Worm (Caenorhabditis elegans) whole organism, mixed stage, embryonic: ENCODE data around the gene K06A4.7.

Experiments used
- M03D4.4 ChIP-seq: sonication (generic microtip); optimal IDR thresholded peaks from 2 replicates; lab custom pipeline; 2017; ENCODE audit warnings: mild to moderate bottlenecking, missing genetic modification characterization, missing compliant biosample characterization
- ceh-39 ChIP-seq: fragments of 150-350 bp; optimal IDR thresholded peaks from 2 replicates; lab custom pipeline; 2014; ENCODE audit warnings: missing biosample characterization, missing genetic modification characterization
- ceh-43 ChIP-seq: fragments of 200-800 bp; sonication (Bioruptor generic); optimal IDR thresholded peaks from 2 replicates; lab custom pipeline; 2018; ENCODE audit warnings: mild to moderate bottlenecking, missing genetic modification characterization, moderate library complexity, missing compliant biosample characterization
- ceh-83 ChIP-seq: fragments of 200-800 bp; sonication (Bioruptor generic); optimal IDR thresholded peaks from 2 replicates; lab custom pipeline; 2018; ENCODE audit warnings: mild to moderate bottlenecking, missing genetic modification characterization, missing compliant biosample characterization
- ces-1 ChIP-seq: fragments of 150-350 bp; optimal IDR thresholded peaks from 2 replicates; lab custom pipeline; 2014; ENCODE audit warnings: missing biosample characterization, missing genetic modification reagents, missing genetic modification characterization
- cnd-1 ChIP-seq: fragments of 200-800 bp; sonication (Bioruptor generic); optimal IDR thresholded peaks from 2 replicates; lab custom pipeline; 2018; ENCODE audit warnings: mild to moderate bottlenecking, missing genetic modification characterization, missing compliant biosample characterization
- drap-1 ChIP-seq: fragments of 200-800 bp; sonication (Bioruptor generic); optimal IDR thresholded peaks from 3 replicates; lab custom pipeline; 2018; ENCODE audit warnings: mild to moderate bottlenecking, missing genetic modification characterization, missing compliant biosample characterization
- elt-1 ChIP-seq: sonication (generic microtip); optimal IDR thresholded peaks from 2 replicates; lab custom pipeline; 2017; ENCODE audit warnings: missing genetic modification characterization, mild to moderate bottlenecking, missing compliant biosample characterization, antibody characterized with exemption, moderate library complexity, borderline replicate concordance; ENCODE audit not compliant: insufficient read depth
- flh-1 ChIP-seq: fragments of 200-800 bp; sonication (Bioruptor generic); optimal IDR thresholded peaks from 2 replicates; lab custom pipeline; 2018; ENCODE audit warnings: mild to moderate bottlenecking, missing genetic modification characterization, moderate library complexity, missing compliant biosample characterization
- ham-2 ChIP-seq: fragments of 200-800 bp; sonication (Bioruptor generic); optimal IDR thresholded peaks from 2 replicates; lab custom pipeline; 2018; ENCODE audit warnings: mild to moderate bottlenecking, missing genetic modification characterization, missing compliant biosample characterization
- hlh-1 ChIP-seq: fragments of 150-350 bp; optimal IDR thresholded peaks from 2 replicates; lab custom pipeline; 2014; ENCODE audit warnings: missing biosample characterization, missing genetic modification reagents, missing genetic modification characterization
- lin-13 ChIP-seq: fragments of 150-350 bp; optimal IDR thresholded peaks from 2 replicates; lab custom pipeline; 2014; ENCODE audit warnings: missing biosample characterization, missing genetic modification characterization
- lin-32 ChIP-seq: fragments of 200-800 bp; sonication (Bioruptor generic); optimal IDR thresholded peaks from 2 replicates; lab custom pipeline; 2018; ENCODE audit warnings: mild to moderate bottlenecking, missing genetic modification characterization, missing compliant biosample characterization
- lsy-2 ChIP-seq: fragments of 150-350 bp; optimal IDR thresholded peaks from 2 replicates; lab custom pipeline; 2014; ENCODE audit warnings: missing biosample characterization, missing genetic modification characterization
- mab-5 ChIP-seq: fragments of 150-350 bp; optimal IDR thresholded peaks from 2 replicates; lab custom pipeline; 2014; ENCODE audit warnings: missing biosample characterization, missing genetic modification characterization
- mep-1 ChIP-seq: fragments of 150-350 bp; optimal IDR thresholded peaks from 2 replicates; lab custom pipeline; 2017; ENCODE audit warnings: missing biosample characterization, missing genetic modification reagents, missing genetic modification characterization, inconsistent platforms
- mls-2 ChIP-seq: sonication (generic microtip); optimal IDR thresholded peaks from 2 replicates; lab custom pipeline; 2016; ENCODE audit warnings: mild to moderate bottlenecking, missing genetic modification characterization, moderate library complexity, missing compliant biosample characterization
- nhr-12 ChIP-seq: fragments of 150-350 bp; optimal IDR thresholded peaks from 2 replicates; lab custom pipeline; 2014; ENCODE audit warnings: missing biosample characterization, missing genetic modification characterization
- nhr-237 ChIP-seq: fragments of 150-350 bp; optimal IDR thresholded peaks from 2 replicates; lab custom pipeline; 2014; ENCODE audit warnings: missing biosample characterization, missing genetic modification characterization
- nhr-28 ChIP-seq: fragments of 150-350 bp; optimal IDR thresholded peaks from 2 replicates; lab custom pipeline; 2014; ENCODE audit warnings: missing biosample characterization, missing genetic modification characterization
- pha-4 ChIP-seq: fragments of 150-350 bp; optimal IDR thresholded peaks from 2 replicates; lab custom pipeline; 2018; ENCODE audit warnings: missing biosample characterization, missing genetic modification reagents, missing genetic modification characterization
- sem-2 ChIP-seq: fragments of 200-800 bp; sonication (Bioruptor generic); optimal IDR thresholded peaks from 2 replicates; lab custom pipeline; 2018; ENCODE audit warnings: mild to moderate bottlenecking, missing genetic modification characterization, missing compliant biosample characterization
- snpc-4 ChIP-seq: fragments of 150-350 bp; optimal IDR thresholded peaks from 2 replicates; lab custom pipeline; 2014; ENCODE audit warnings: missing biosample characterization, missing genetic modification characterization
- sptf-1 ChIP-seq: sonication (generic microtip); optimal IDR thresholded peaks from 2 replicates; lab custom pipeline; 2017; ENCODE audit warnings: mild to moderate bottlenecking, missing genetic modification characterization, moderate library complexity, missing compliant biosample characterization
- unc-120 ChIP-seq: sonication (generic microtip); optimal IDR thresholded peaks from 2 replicates; lab custom pipeline; 2017; ENCODE audit warnings: missing genetic modification characterization, missing compliant biosample characterization; ENCODE audit not compliant: poor library complexity, severe bottlenecking
- unc-39 ChIP-seq: fragments of 150-350 bp; optimal IDR thresholded peaks from 2 replicates; lab custom pipeline; 2014; ENCODE audit warnings: missing biosample characterization, missing genetic modification characterization
- unc-62 ChIP-seq: fragments of 150-350 bp; optimal IDR thresholded peaks from 2 replicates; lab custom pipeline; 2014; ENCODE audit warnings: missing biosample characterization, missing genetic modification reagents, missing genetic modification characterization
- zip-8 ChIP-seq: fragments of 150-350 bp; optimal IDR thresholded peaks from 2 replicates; lab custom pipeline; 2014; ENCODE audit warnings: missing biosample characterization, missing genetic modification characterization
- ztf-11 ChIP-seq: fragments of 150-350 bp; optimal IDR thresholded peaks from 2 replicates; lab custom pipeline; 2014; ENCODE audit warnings: missing biosample characterization, missing genetic modification characterization

Gene K06A4.7

ce11 chrV:9496742-9497141 is 5.5 kb upstream of the K06A4.7 start, which contains the start of gene gsnl-1:
Gene gsnl-1, plus strand, starts transcription at chrV:9497042.
- TF ChIP-seq drap-1 (GFP tag; lab: Kevin White, UChicago) (no peak), ham-2 (GFP tag; lab: Kevin White, UChicago) (no peak), ceh-43 (GFP tag; lab: Kevin White, UChicago) (no peak), ceh-83 (GFP tag; lab: Kevin White, UChicago) (no peak), M03D4.4 (tag; lab: Kevin White, UChicago) (no peak), sem-2 (GFP tag; lab: Kevin White, UChicago) (no peak), elt-1 (no peak), mls-2 (tag; lab: Kevin White, UChicago) (no peak), lin-32 (GFP tag; lab: Kevin White, UChicago) (no peak), snpc-4 (no peak), flh-1 (GFP tag; lab: Kevin White, UChicago) (no peak), cnd-1 (tag; lab: Kevin White, UChicago) (no peak)

DNA sequence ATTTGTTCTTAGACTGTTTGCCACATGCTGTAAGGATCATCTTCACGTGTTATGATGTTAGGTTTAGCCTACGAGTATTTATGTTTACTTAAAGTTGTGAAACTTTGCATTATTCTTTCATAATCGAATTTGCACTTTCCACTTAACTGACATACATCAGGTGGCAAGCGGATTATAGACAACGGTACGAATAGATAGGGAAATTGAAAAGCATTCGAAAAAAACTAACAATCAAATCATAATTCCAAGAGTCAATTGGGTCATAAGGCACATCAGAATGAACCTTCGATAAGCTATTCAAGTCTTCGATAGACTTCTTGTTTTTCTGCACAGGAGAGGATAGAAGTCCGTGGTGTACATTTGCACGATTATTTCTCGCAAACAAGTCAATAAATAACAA is 1.2 kb upstream of the K06A4.7 start:
- no peak for TF ChIP-seq zip-8 (tag; lab: Kevin White, UChicago)
- no peak for TF ChIP-seq nhr-237 (tag; lab: Kevin White, UChicago)
- TF ChIP-seq pha-4 (tag; lab: Kevin White, UChicago) = no peak
- no peak for TF ChIP-seq mab-5
- TF ChIP-seq cnd-1 (tag; lab: Kevin White, UChicago) = no peak
- TF ChIP-seq nhr-12 (tag; lab: Kevin White, UChicago) = no peak
- no peak for TF ChIP-seq mls-2 (tag; lab: Kevin White, UChicago)
- TF ChIP-seq, all 35 proteins: peak for 0

DNA sequence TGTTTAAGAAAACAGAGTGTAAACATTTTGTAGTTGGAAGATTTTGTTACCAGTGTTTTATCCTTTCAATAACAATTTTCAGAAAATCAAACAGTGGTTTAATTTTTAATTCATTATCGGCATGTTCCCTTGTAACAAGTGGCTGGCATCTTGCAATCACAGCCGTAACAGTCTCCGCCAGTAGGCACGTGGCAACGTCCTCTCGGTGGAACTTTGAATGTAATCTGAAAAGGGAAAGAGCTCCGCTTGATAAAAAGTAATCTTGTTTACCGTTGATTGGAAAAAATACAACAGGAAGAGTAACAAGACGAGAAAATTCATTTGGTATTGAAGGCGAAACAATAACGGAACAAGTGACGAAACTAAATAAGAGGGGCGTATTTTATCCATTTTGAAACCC is 1.9 kb downstream of the K06A4.7 start, which contains the start of gene K06A4.10:
Gene K06A4.10 (minus strand): TSS at position 390 of the 400 bp plus-strand sequence.
- TF ChIP-seq unc-62 = no peak
- no peak for TF ChIP-seq lin-13 (tag; lab: Kevin White, UChicago)
- TF ChIP-seq hlh-1 = no peak
- TF ChIP-seq ceh-39 (tag; lab: Kevin White, UChicago) = no peak
- TF ChIP-seq nhr-28 (tag; lab: Kevin White, UChicago) = no peak
- no peak for TF ChIP-seq ces-1 (GFP tag; lab: Kevin White, UChicago)

DNA sequence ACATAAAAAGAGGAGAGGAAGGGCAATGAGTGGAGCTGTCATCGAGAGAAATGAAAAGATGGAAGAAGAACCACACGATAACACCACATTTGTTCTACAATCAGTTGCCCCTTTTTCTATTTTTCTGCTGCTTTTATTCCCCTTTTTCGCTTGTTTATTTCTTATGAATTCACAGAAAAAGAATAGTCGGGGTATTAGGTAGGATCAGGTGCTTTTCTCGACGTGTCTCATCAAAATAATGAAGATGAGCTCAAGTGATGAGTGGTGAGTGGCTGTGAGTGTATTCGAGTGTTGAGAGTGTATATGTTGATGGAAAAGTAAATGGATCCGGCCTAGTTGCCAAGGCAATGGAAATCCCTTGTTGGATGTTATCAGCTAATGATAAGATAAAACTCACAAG is 5.8 kb downstream of the K06A4.7 start:
- TF ChIP-seq nhr-237 (tag; lab: Kevin White, UChicago) (no peak), unc-120 (tag; lab: Kevin White, UChicago) (no peak), ceh-43 (GFP tag; lab: Kevin White, UChicago) (no peak)

DNA sequence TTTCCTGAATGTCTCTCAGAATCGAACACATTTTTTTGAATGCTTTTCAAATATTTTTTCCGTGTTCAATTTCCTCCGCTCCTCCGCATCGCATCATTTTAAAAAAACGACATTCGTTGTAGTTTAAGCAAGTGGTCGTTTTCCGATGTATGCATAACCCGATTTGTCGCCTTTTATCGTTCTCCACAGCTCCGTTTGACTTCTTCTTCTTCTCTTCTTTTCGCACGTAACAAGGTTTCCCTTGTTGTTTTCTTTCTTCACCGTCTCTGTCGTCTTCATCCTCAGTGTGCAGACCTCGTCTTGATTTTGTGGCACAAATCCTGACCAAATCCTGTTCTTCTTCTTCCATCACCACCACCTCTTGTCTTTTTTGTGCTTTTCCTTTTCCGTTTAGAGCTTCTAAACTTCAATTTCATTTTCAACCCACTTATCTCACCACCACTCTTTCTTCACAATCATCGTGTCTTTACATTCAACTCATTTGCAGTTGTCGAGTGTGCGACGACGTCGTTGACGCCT is 7.5 kb downstream of the K06A4.7 start, which contains the start of gene K06A4.2:
Gene K06A4.2 (plus strand): TSS at position 469 of the 519 bp plus-strand sequence.
- TF ChIP-seq snpc-4 = no peak
- no peak for TF ChIP-seq pha-4 (tag; lab: Kevin White, UChicago)
- TF ChIP-seq ces-1 (GFP tag; lab: Kevin White, UChicago) = no peak
- no peak for TF ChIP-seq nhr-12 (tag; lab: Kevin White, UChicago)
- no peak for TF ChIP-seq zip-8 (tag; lab: Kevin White, UChicago)
- no peak for TF ChIP-seq sptf-1 (tag; lab: Kevin White, UChicago)
- no peak for TF ChIP-seq lsy-2

ce11 chrV:9480566-9480965 is 10.7 kb downstream of the K06A4.7 start, which contains the start of gene K06A4.6:
Gene K06A4.6, minus strand, starts transcription at chrV:9480666.
- TF ChIP-seq ces-1 (GFP tag; lab: Kevin White, UChicago) = no peak
- no peak for TF ChIP-seq sptf-1 (tag; lab: Kevin White, UChicago)
- no peak for TF ChIP-seq zip-8 (tag; lab: Kevin White, UChicago)
- TF ChIP-seq mab-5 = no peak
- TF ChIP-seq lin-13 (tag; lab: Kevin White, UChicago) = no peak
- TF ChIP-seq unc-39 (tag; lab: Kevin White, UChicago) = no peak
- no peak for TF ChIP-seq elt-1
- no peak for TF ChIP-seq mls-2 (tag; lab: Kevin White, UChicago)
- no peak for TF ChIP-seq ztf-11 (tag; lab: Kevin White, UChicago)
- no peak for TF ChIP-seq mep-1
